Fruit fly (Drosophila melanogaster) whole organism, embryonic: ENCODE data around the gene CG44090.

ENCODE experiments used
- Ada2b ChIP-seq: fragments of 200-800 bp; sonication (Bioruptor generic); IDR thresholded peaks from 2 replicates; pipeline ENCODE4 v1.3.6; 2022; ENCODE audit warnings: missing biosample characterization, missing genetic modification characterization
- Aef1 ChIP-seq: fragments of 200-800 bp; sonication (Bioruptor generic); IDR thresholded peaks from 3 replicates; pipeline ENCODE4 v1.3.6; 2022; ENCODE audit warnings: missing biosample characterization, missing genetic modification characterization
- C15 ChIP-seq: fragments of 200-800 bp; sonication (Bioruptor generic); IDR thresholded peaks from 3 replicates; pipeline ENCODE4 v1.3.6; 2022; ENCODE audit warnings: missing biosample characterization, missing genetic modification characterization
- CG1024 ChIP-seq: fragments of 200-800 bp; sonication (Bioruptor generic); IDR thresholded peaks from 2 replicates; pipeline ENCODE4 v1.3.6; 2022; ENCODE audit warnings: missing biosample characterization, missing genetic modification characterization
- CG10431 ChIP-seq: fragments of 200-800 bp; sonication (Bioruptor generic); optimal IDR thresholded peaks from 3 replicates; lab custom pipeline; 2018; ENCODE audit warnings: missing biosample characterization, mild to moderate bottlenecking, missing genetic modification characterization
- CG14050 ChIP-seq: fragments of 200-800 bp; sonication (Bioruptor generic); IDR thresholded peaks from 3 replicates; pipeline ENCODE4 v1.3.6; 2022; ENCODE audit warnings: missing biosample characterization, missing genetic modification characterization
- CG14860 ChIP-seq: fragments of 200-800 bp; sonication (Bioruptor generic); IDR thresholded peaks from 3 replicates; pipeline ENCODE4 v1.3.6; 2022; ENCODE audit warnings: missing biosample characterization, missing genetic modification characterization; ENCODE audit not compliant: partially characterized antibody
- CG1603 ChIP-seq: fragments of 200-800 bp; sonication (Bioruptor generic); optimal IDR thresholded peaks from 2 replicates; lab custom pipeline; 2019; ENCODE audit warnings: missing biosample characterization, mild to moderate bottlenecking, missing genetic modification characterization, moderate library complexity
- CG1832 ChIP-seq: fragments of 200-800 bp; sonication (Bioruptor generic); optimal IDR thresholded peaks from 2 replicates; lab custom pipeline; 2017; ENCODE audit warnings: missing biosample characterization, mild to moderate bottlenecking, missing genetic modification characterization, inconsistent platforms
- CG2875 ChIP-seq: fragments of 200-800 bp; sonication (Bioruptor generic); optimal IDR thresholded peaks from 2 replicates; lab custom pipeline; 2017; ENCODE audit warnings: missing biosample characterization, mild to moderate bottlenecking, missing genetic modification characterization, missing genetic modification reagents
- CG3065 ChIP-seq: fragments of 200-800 bp; sonication (Bioruptor generic); optimal IDR thresholded peaks from 2 replicates; lab custom pipeline; 2016; ENCODE audit warnings: missing biosample characterization, missing genetic modification characterization
- CG34422 ChIP-seq: fragments of 200-800 bp; sonication (Bioruptor generic); IDR thresholded peaks from 3 replicates; pipeline ENCODE4 v1.3.6; 2022; ENCODE audit warnings: missing biosample characterization, missing genetic modification characterization
- CG4730 ChIP-seq: fragments of 200-800 bp; sonication (Bioruptor generic); IDR thresholded peaks from 2 replicates; pipeline ENCODE4 v1.3.6; 2022; ENCODE audit warnings: missing biosample characterization, missing genetic modification characterization
- CG5245 ChIP-seq: fragments of 200-800 bp; sonication (Bioruptor generic); optimal IDR thresholded peaks from 3 replicates; lab custom pipeline; 2016; ENCODE audit warnings: missing biosample characterization, missing genetic modification characterization
- CG6854 ChIP-seq: fragments of 200-800 bp; sonication (Bioruptor generic); optimal IDR thresholded peaks from 3 replicates; lab custom pipeline; 2017; ENCODE audit warnings: missing biosample characterization, mild to moderate bottlenecking, missing genetic modification characterization
- CG7745 ChIP-seq: fragments of 200-800 bp; sonication (Bioruptor generic); optimal IDR thresholded peaks from 2 replicates; lab custom pipeline; 2018; ENCODE audit warnings: missing biosample characterization, mild to moderate bottlenecking, missing genetic modification characterization, moderate library complexity
- CG7928 ChIP-seq: fragments of 200-800 bp; sonication (Bioruptor generic); optimal IDR thresholded peaks from 2 replicates; lab custom pipeline; 2017; ENCODE audit warnings: missing biosample characterization, mild to moderate bottlenecking, missing genetic modification characterization
- CG8290 ChIP-seq, 3 experiments: fragments of 200-800 bp; sonication (Bioruptor generic); optimal IDR thresholded peaks; 2 replicates each; lab custom pipeline; 2016 to 2019; ENCODE audit warnings: missing biosample characterization in 3 of 3, missing genetic modification characterization in 3 of 3, mild to moderate bottlenecking in 2 of 3, moderate library complexity in 1 of 3
- CG8359 ChIP-seq: fragments of 200-800 bp; sonication (Bioruptor generic); optimal IDR thresholded peaks from 2 replicates; lab custom pipeline; 2017; ENCODE audit warnings: missing biosample characterization, mild to moderate bottlenecking, missing genetic modification characterization, borderline replicate concordance
- Deaf1 ChIP-seq: fragments of 200-800 bp; optimal IDR thresholded peaks from 3 replicates; lab custom pipeline; 2019; ENCODE audit warnings: missing biosample characterization, mild to moderate bottlenecking, missing genetic modification characterization, moderate library complexity
- Doc2 ChIP-seq: fragments of 200-800 bp; sonication (Bioruptor generic); IDR thresholded peaks from 2 replicates; pipeline ENCODE4 v1.3.6; 2022; ENCODE audit warnings: missing biosample characterization, missing genetic modification characterization
- Dp ChIP-seq: fragments of 200-800 bp; sonication (Bioruptor generic); optimal IDR thresholded peaks from 2 replicates; lab custom pipeline; 2018; ENCODE audit warnings: missing biosample characterization, mild to moderate bottlenecking, missing genetic modification characterization, moderate library complexity
- Fer3 ChIP-seq: fragments of 200-800 bp; sonication (Bioruptor generic); optimal IDR thresholded peaks from 2 replicates; lab custom pipeline; 2018; ENCODE audit warnings: missing biosample characterization, mild to moderate bottlenecking, missing genetic modification characterization, moderate library complexity
- Hey ChIP-seq: fragments of 200-800 bp; sonication (Bioruptor generic); optimal IDR thresholded peaks from 3 replicates; lab custom pipeline; 2018; ENCODE audit warnings: missing biosample characterization, mild to moderate bottlenecking, missing genetic modification characterization
- Hmx ChIP-seq: fragments of 200-800 bp; sonication (Bioruptor generic); optimal IDR thresholded peaks from 2 replicates; lab custom pipeline; 2016; ENCODE audit warnings: missing biosample characterization, missing genetic modification characterization
- MESR4 ChIP-seq: fragments of 200-800 bp; sonication (Bioruptor generic); optimal IDR thresholded peaks from 2 replicates; lab custom pipeline; 2018; ENCODE audit warnings: missing biosample characterization, mild to moderate bottlenecking, missing genetic modification characterization, moderate library complexity
- Med ChIP-seq: fragments of 200-800 bp; sonication (Bioruptor generic); peaks from one replicate; lab custom pipeline; 2016; ENCODE audit warnings: missing biosample characterization, missing genetic modification characterization, mild to moderate bottlenecking, inconsistent platforms, moderate library complexity
- NC2β ChIP-seq: fragments of 200-800 bp; sonication (Bioruptor generic); optimal IDR thresholded peaks from 2 replicates; lab custom pipeline; 2016; ENCODE audit warnings: missing biosample characterization, missing genetic modification characterization
- Oaz ChIP-seq: fragments of 200-800 bp; sonication (Bioruptor generic); IDR thresholded peaks from 2 replicates; pipeline ENCODE4 v1.3.6; 2022; ENCODE audit warnings: missing biosample characterization, missing genetic modification characterization
- Oli ChIP-seq: fragments of 200-800 bp; sonication (Bioruptor generic); optimal IDR thresholded peaks from 2 replicates; lab custom pipeline; 2018; ENCODE audit warnings: missing biosample characterization, mild to moderate bottlenecking, missing genetic modification characterization, moderate library complexity
- Spps ChIP-seq: fragments of 200-800 bp; sonication (Bioruptor generic); optimal IDR thresholded peaks from 2 replicates; lab custom pipeline; 2018; ENCODE audit warnings: missing biosample characterization, mild to moderate bottlenecking, missing genetic modification characterization
- aop ChIP-seq: fragments of 200-800 bp; sonication (Bioruptor generic); IDR thresholded peaks from 2 replicates; pipeline ENCODE4 v1.3.6; 2022; ENCODE audit warnings: missing biosample characterization, missing genetic modification characterization
- ase ChIP-seq: fragments of 200-800 bp; sonication (Bioruptor generic); IDR thresholded peaks from 3 replicates; pipeline ENCODE4 v1.3.6; 2022; ENCODE audit warnings: missing biosample characterization, missing genetic modification characterization
- cato ChIP-seq: fragments of 200-800 bp; sonication (Bioruptor generic); optimal IDR thresholded peaks from 2 replicates; lab custom pipeline; 2016; ENCODE audit warnings: missing biosample characterization, missing genetic modification characterization, borderline replicate concordance
- cwo ChIP-seq: fragments of 200-800 bp; sonication (Bioruptor generic); optimal IDR thresholded peaks from 3 replicates; lab custom pipeline; 2017; ENCODE audit warnings: missing biosample characterization, missing genetic modification characterization, mild to moderate bottlenecking, moderate library complexity, missing genetic modification reagents
- emc ChIP-seq: fragments of 200-800 bp; sonication (Bioruptor generic); optimal IDR thresholded peaks from 2 replicates; lab custom pipeline; 2016; ENCODE audit warnings: missing biosample characterization, missing genetic modification characterization
- fd96Cb ChIP-seq: fragments of 200-800 bp; sonication (Bioruptor generic); optimal IDR thresholded peaks from 2 replicates; lab custom pipeline; 2018; ENCODE audit warnings: missing biosample characterization, mild to moderate bottlenecking, missing genetic modification characterization, moderate library complexity
- gce ChIP-seq: fragments of 200-800 bp; sonication (Bioruptor generic); IDR thresholded peaks from 3 replicates; pipeline ENCODE4 v1.3.6; 2022; ENCODE audit warnings: missing biosample characterization, missing genetic modification characterization
- gem ChIP-seq: fragments of 200-800 bp; sonication (Bioruptor generic); optimal IDR thresholded peaks from 2 replicates; lab custom pipeline; 2019; ENCODE audit warnings: missing biosample characterization, mild to moderate bottlenecking, missing genetic modification characterization, moderate library complexity
- pan ChIP-seq, 4 experiments: fragments of >200 bp in 3 of 4; fragments of 200-800 bp in 1 of 4; sonication (Bioruptor generic) in 1 of 4; optimal IDR thresholded peaks in 3 of 4; IDR thresholded peaks in 1 of 4; 2 replicates each; pipeline versions ENCODE4 v1.3.6 to Lab custom; 2017 to 2022; ENCODE audit warnings: missing biosample characterization in 2 of 4, missing genetic modification characterization in 2 of 4, mixed read lengths in 1 of 4
- pnt ChIP-seq: fragments of 200-800 bp; sonication (Bioruptor generic); optimal IDR thresholded peaks from 3 replicates; lab custom pipeline; 2016; ENCODE audit warnings: missing biosample characterization, missing genetic modification characterization
- pzg ChIP-seq: fragments of 200-800 bp; sonication (Bioruptor generic); optimal IDR thresholded peaks from 3 replicates; lab custom pipeline; 2018; ENCODE audit warnings: missing biosample characterization, mild to moderate bottlenecking, missing genetic modification characterization, moderate library complexity
- repo ChIP-seq: fragments of 200-800 bp; sonication (Bioruptor generic); optimal IDR thresholded peaks from 2 replicates; lab custom pipeline; 2016; ENCODE audit warnings: missing biosample characterization, missing genetic modification characterization
- sens ChIP-seq: fragments of 200-800 bp; sonication (Bioruptor generic); peaks from one replicate; lab custom pipeline; 2016; ENCODE audit warnings: missing biosample characterization, missing genetic modification characterization
- slou ChIP-seq: fragments of 200-800 bp; sonication (Bioruptor generic); optimal IDR thresholded peaks from 3 replicates; lab custom pipeline; 2016; ENCODE audit warnings: missing biosample characterization, missing genetic modification characterization
- sna ChIP-seq: fragments of 200-800 bp; sonication (Bioruptor generic); IDR thresholded peaks from 2 replicates; pipeline ENCODE4 v1.3.6; 2022; ENCODE audit warnings: missing biosample characterization, missing genetic modification characterization; ENCODE audit not compliant: partially characterized antibody
- so ChIP-seq: fragments of 200-800 bp; sonication (Bioruptor generic); IDR thresholded peaks from 3 replicates; pipeline ENCODE4 v1.3.6; 2022; ENCODE audit warnings: missing biosample characterization, missing genetic modification characterization
- zf30C ChIP-seq: fragments of 200-800 bp; sonication (Bioruptor generic); optimal IDR thresholded peaks from 3 replicates; lab custom pipeline; 2018; ENCODE audit warnings: missing biosample characterization, mild to moderate bottlenecking, missing genetic modification characterization

Gene CG44090

DNA sequence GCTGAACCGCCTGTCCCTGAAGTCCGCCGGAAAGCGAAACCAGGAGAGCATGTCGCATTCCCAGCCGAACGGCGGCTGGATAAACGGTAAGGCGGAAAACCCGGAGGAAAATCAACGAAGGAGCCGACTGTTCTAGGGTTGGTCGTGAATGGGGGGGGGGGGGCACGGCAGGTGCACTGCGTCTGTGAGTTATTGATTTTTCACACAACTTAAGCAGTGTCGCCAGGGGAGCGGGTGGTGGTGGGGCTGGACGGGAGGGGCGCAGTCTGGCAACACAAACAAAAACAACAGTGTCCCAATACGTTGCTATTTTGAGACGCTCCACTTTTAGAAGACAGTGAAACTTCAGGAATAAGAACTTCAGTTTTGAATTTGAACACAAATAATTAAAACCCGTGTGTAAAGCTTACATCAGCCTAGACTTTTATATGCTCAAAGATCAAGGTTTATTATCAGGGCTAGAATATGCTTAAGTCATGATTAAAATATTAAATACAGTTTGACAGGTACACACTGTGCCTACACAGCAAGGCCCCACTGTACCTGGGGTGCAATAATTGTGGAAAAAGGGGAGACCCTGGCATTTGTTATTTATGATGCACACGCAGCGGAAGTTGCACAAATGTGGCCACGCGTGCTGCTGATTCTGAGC, 47.9 kb downstream of the CG44090 start (continued):
- TF ChIP-seq CG8359 (GFP tag; lab: Kevin White, UChicago): no peak
- peak; percentile 83 for TF ChIP-seq fd96Cb
- no peak for TF ChIP-seq CG14860 (GFP tag; lab: Robert Waterston, UW)
- TF ChIP-seq gem (tag; lab: Kevin White, UChicago): peak; percentile 83
- peak; percentile 81 for TF ChIP-seq CG1603 (tag; lab: Kevin White, UChicago)
- TF ChIP-seq Spps: peak; percentile 42
- TF ChIP-seq CG10431 (GFP tag; lab: Kevin White, UChicago): no peak
- no peak for TF ChIP-seq CG7745 (tag; lab: Kevin White, UChicago)
- TF ChIP-seq CG3065 (GFP tag; lab: Kevin White, UChicago): no peak
- TF ChIP-seq emc (GFP tag; lab: Kevin White, UChicago): no peak
- no peak for TF ChIP-seq cato (GFP tag; lab: Kevin White, UChicago)
- TF ChIP-seq CG6854 (GFP tag; lab: Kevin White, UChicago): no peak
- no peak for TF ChIP-seq MESR4 (GFP tag; lab: Kevin White, UChicago)
- peak; percentile 17; the same call in 1 of the 2 replicates for TF ChIP-seq Oaz (GFP tag; lab: Robert Waterston, UW)
- peak; percentile 71 for TF ChIP-seq CG2875 (GFP tag; lab: Kevin White, UChicago)
- peak; percentile 64 for TF ChIP-seq CG5245 (GFP tag; lab: Kevin White, UChicago)
- TF ChIP-seq NC2β (GFP tag; lab: Kevin White, UChicago): peak; percentile 23
- TF ChIP-seq cwo (GFP tag; lab: Kevin White, UChicago): peak; percentile 30
- TF ChIP-seq Oli (tag; lab: Kevin White, UChicago): peak; percentile 75
- no peak for TF ChIP-seq CG7928 (GFP tag; lab: Kevin White, UChicago)
- no peak for TF ChIP-seq Doc2
- TF ChIP-seq Med (GFP tag; lab: Kevin White, UChicago): peak; percentile 90
- peak; percentile 23 for TF ChIP-seq repo (GFP tag; lab: Kevin White, UChicago)
- TF ChIP-seq zf30C (GFP tag; lab: Kevin White, UChicago): no peak
- peak; percentile 65 for TF ChIP-seq Fer3 (tag; lab: Kevin White, UChicago)
- no peak for TF ChIP-seq CG1832
- TF ChIP-seq Hmx (GFP tag; lab: Kevin White, UChicago): no peak
- 0 out of 3 replicates have a peak, but pooled peaks have one; percentile 70 for TF ChIP-seq gce (GFP tag; lab: Robert Waterston, UW)
- peak; percentile 35; the same call in 2 of the 3 replicates for TF ChIP-seq CG34422
- no peak for TF ChIP-seq slou (GFP tag; lab: Kevin White, UChicago)
- TF ChIP-seq pnt (GFP tag; lab: Kevin White, UChicago): peak; percentile 32
- TF ChIP-seq pzg (GFP tag; lab: Kevin White, UChicago): no peak
- peak; percentile 42; the same call in 1 of the 2 replicates for TF ChIP-seq aop (GFP tag; lab: Robert Waterston, UW)
- peak; percentile 28; the same call in 1 of the 2 replicates for TF ChIP-seq CG1024 (GFP tag; lab: Robert Waterston, UW)
- no peak; the same call in 2 of the 3 replicates for TF ChIP-seq C15 (GFP tag; lab: Robert Waterston, UW)
- no peak for TF ChIP-seq Dp
- TF ChIP-seq Hey: no peak
- peak; percentile 63 for TF ChIP-seq Ada2b (GFP tag; lab: Robert Waterston, UW)
- TF ChIP-seq ase (GFP tag; lab: Robert Waterston, UW): 0 out of 3 replicates have a peak, but pooled peaks have one; percentile 45
- no peak for TF ChIP-seq Deaf1 (tag; lab: Kevin White, UChicago)
- TF ChIP-seq Aef1 (GFP tag; lab: Robert Waterston, UW): peak; percentile 57; the same call in 2 of the 3 replicates
- peak; percentile 35; the same call in 1 of the 2 replicates for TF ChIP-seq CG4730 (GFP tag; lab: Robert Waterston, UW)
- TF ChIP-seq CG14050 (GFP tag; lab: Robert Waterston, UW): peak; percentile 68
- TF ChIP-seq so: peak; percentile 73; the same call in 1 of the 3 replicates
- TF ChIP-seq pan (optimal IDR thresholded peaks at IDR 0.05; lab: Kevin White, UChicago): no peak
- peak in 1 of 2 experiments; percentile 76 for TF ChIP-seq pan (GFP tag; optimal IDR thresholded peaks at IDR 0.05 in 1 of 2, IDR thresholded peaks at IDR 0.05 in 1 of 2)
- TF ChIP-seq sna (GFP tag; lab: Robert Waterston, UW): no peak
- peak; percentile 94 for TF ChIP-seq sens (GFP tag; lab: Kevin White, UChicago)
- TF ChIP-seq CG8290 (GFP tag; optimal IDR thresholded peaks at IDR 0.05; lab: Kevin White, UChicago): peak; percentile 11
- TF ChIP-seq CG8290 (tag; optimal IDR thresholded peaks at IDR 0.05; lab: Kevin White, UChicago): peak in 1 of 2 experiments; percentile 63
